Worm (Caenorhabditis elegans) whole organism, late embryonic: ENCODE measurements around the gene str-71.

Experiments
- C08G9.2 ChIP-seq: sonication (generic microtip); optimal IDR thresholded peaks from 2 replicates; lab custom pipeline; 2016; ENCODE audit warnings: mild to moderate bottlenecking, missing genetic modification characterization, moderate library complexity, missing compliant biosample characterization
- F13H6.1 ChIP-seq: sonication (generic microtip); optimal IDR thresholded peaks from 2 replicates; lab custom pipeline; 2016; ENCODE audit warnings: missing genetic modification characterization, missing compliant biosample characterization
- K02D7.2 ChIP-seq: sonication (generic microtip); optimal IDR thresholded peaks from 2 replicates; lab custom pipeline; 2017; ENCODE audit warnings: mild to moderate bottlenecking, missing genetic modification characterization, missing compliant biosample characterization
- K09A11.1 ChIP-seq: sonication (generic microtip); optimal IDR thresholded peaks from 2 replicates; lab custom pipeline; 2017; ENCODE audit warnings: antibody characterized with exemption, mild to moderate bottlenecking, missing genetic modification characterization, missing compliant biosample characterization; ENCODE audit not compliant: insufficient read depth
- T23F11.4 ChIP-seq: fragments of 200-800 bp; sonication (Bioruptor generic); optimal IDR thresholded peaks from 2 replicates; lab custom pipeline; 2018; ENCODE audit warnings: mild to moderate bottlenecking, missing genetic modification characterization, missing compliant biosample characterization
- Y22D7AL.16 ChIP-seq: sonication (generic microtip); optimal IDR thresholded peaks from 2 replicates; lab custom pipeline; 2016; ENCODE audit warnings: missing genetic modification characterization, missing compliant biosample characterization
- ahr-1 ChIP-seq: sonication (generic microtip); optimal IDR thresholded peaks from 2 replicates; lab custom pipeline; 2016; ENCODE audit warnings: missing genetic modification characterization, missing compliant biosample characterization
- ama-1 ChIP-seq: fragments of 150-350 bp; optimal IDR thresholded peaks from 2 replicates; lab custom pipeline; 2014
- ceh-18 ChIP-seq: sonication (generic microtip); optimal IDR thresholded peaks from 2 replicates; lab custom pipeline; 2016; ENCODE audit warnings: missing genetic modification characterization, missing compliant biosample characterization
- ceh-24 ChIP-seq: sonication (generic microtip); optimal IDR thresholded peaks from 2 replicates; lab custom pipeline; 2016; ENCODE audit warnings: mild to moderate bottlenecking, missing genetic modification characterization, missing compliant biosample characterization
- ceh-31 ChIP-seq: sonication (generic microtip); optimal IDR thresholded peaks from 2 replicates; lab custom pipeline; 2016; ENCODE audit warnings: missing genetic modification characterization, missing compliant biosample characterization
- ceh-45 ChIP-seq: fragments of 200-800 bp; sonication (Bioruptor generic); IDR thresholded peaks from 2 replicates; pipeline ENCODE4 v1.3.6; 2022; ENCODE audit warnings: missing genetic modification reagents, missing genetic modification characterization, missing compliant biosample characterization
- ceh-48 ChIP-seq: sonication (generic microtip); optimal IDR thresholded peaks from 2 replicates; lab custom pipeline; 2016; ENCODE audit warnings: missing genetic modification characterization, inconsistent platforms, missing compliant biosample characterization
- elt-2 ChIP-seq: sonication (generic microtip); optimal IDR thresholded peaks from 2 replicates; lab custom pipeline; 2016; ENCODE audit warnings: missing genetic modification reagents, missing genetic modification characterization, missing compliant biosample characterization
- elt-4 ChIP-seq: sonication (generic microtip); optimal IDR thresholded peaks from 2 replicates; lab custom pipeline; 2016; ENCODE audit warnings: missing genetic modification characterization, missing compliant biosample characterization
- eyg-1 ChIP-seq: sonication (generic microtip); optimal IDR thresholded peaks from 2 replicates; lab custom pipeline; 2016; ENCODE audit warnings: missing genotype, missing genetic modification characterization, missing compliant biosample characterization
- fax-1 ChIP-seq: sonication (generic microtip); optimal IDR thresholded peaks from 2 replicates; lab custom pipeline; 2016; ENCODE audit warnings: missing genotype, missing genetic modification characterization, missing compliant biosample characterization
- fkh-10 ChIP-seq: fragments of 150-350 bp; optimal IDR thresholded peaks from 2 replicates; lab custom pipeline; 2014; ENCODE audit warnings: missing biosample characterization, missing genetic modification reagents, missing genetic modification characterization
- fkh-6 ChIP-seq: sonication (generic microtip); optimal IDR thresholded peaks from 2 replicates; lab custom pipeline; 2016; ENCODE audit warnings: missing genetic modification characterization, missing compliant biosample characterization
- hlh-8 ChIP-seq: sonication (generic microtip); optimal IDR thresholded peaks from 2 replicates; lab custom pipeline; 2016; ENCODE audit warnings: missing genotype, missing genetic modification characterization, missing compliant biosample characterization
- lin-11 ChIP-seq: fragments of 200-800 bp; sonication (Bioruptor generic); optimal IDR thresholded peaks from 2 replicates; lab custom pipeline; 2018; ENCODE audit warnings: mild to moderate bottlenecking, missing genetic modification characterization, missing compliant biosample characterization
- nhr-11 ChIP-seq: fragments of 150-350 bp; optimal IDR thresholded peaks from 2 replicates; lab custom pipeline; 2014; ENCODE audit warnings: missing biosample characterization, missing genetic modification characterization
- odd-2 ChIP-seq: sonication (generic microtip); optimal IDR thresholded peaks from 2 replicates; lab custom pipeline; 2017; ENCODE audit warnings: antibody characterized with exemption, mild to moderate bottlenecking, missing genetic modification characterization, missing compliant biosample characterization
- pat-9 ChIP-seq: fragments of 200-800 bp; sonication (Bioruptor generic); optimal IDR thresholded peaks from 2 replicates; lab custom pipeline; 2018; ENCODE audit warnings: mild to moderate bottlenecking, missing genetic modification characterization, moderate library complexity, missing compliant biosample characterization
- pax-1 ChIP-seq: fragments of 150-350 bp; optimal IDR thresholded peaks from 2 replicates; lab custom pipeline; 2014; ENCODE audit warnings: missing biosample characterization, missing genetic modification characterization
- pha-2 ChIP-seq: sonication (generic microtip); optimal IDR thresholded peaks from 2 replicates; lab custom pipeline; 2017; ENCODE audit warnings: mild to moderate bottlenecking, missing genetic modification characterization, missing compliant biosample characterization
- pqm-1 ChIP-seq: sonication (generic microtip); optimal IDR thresholded peaks from 2 replicates; lab custom pipeline; 2016; ENCODE audit warnings: missing genetic modification characterization, missing compliant biosample characterization
- pros-1 ChIP-seq: fragments of 150-350 bp; optimal IDR thresholded peaks from 2 replicates; lab custom pipeline; 2014; ENCODE audit warnings: missing biosample characterization, missing genetic modification reagents, missing genetic modification characterization
- sox-2 ChIP-seq: fragments of 200-800 bp; sonication (Bioruptor generic); IDR thresholded peaks from 2 replicates; pipeline ENCODE4 v1.3.6; 2022; ENCODE audit warnings: missing genetic modification reagents, missing genetic modification characterization, missing compliant biosample characterization
- syd-9 ChIP-seq: sonication (generic microtip); optimal IDR thresholded peaks from 2 replicates; lab custom pipeline; 2016; ENCODE audit warnings: mild to moderate bottlenecking, missing genetic modification characterization, moderate library complexity, missing compliant biosample characterization
- tbx-7 ChIP-seq: sonication (generic microtip); optimal IDR thresholded peaks from 2 replicates; lab custom pipeline; 2016; ENCODE audit warnings: missing genotype, missing genetic modification characterization, missing compliant biosample characterization
- unc-3 ChIP-seq, 2 experiments: fragments of 200-800 bp in 1 of 2; sonication (Bioruptor generic) in 1 of 2; sonication (generic microtip) in 1 of 2; conservative IDR thresholded peaks in 1 of 2; optimal IDR thresholded peaks in 1 of 2; 2 replicates each; pipeline versions ENCODE4 v1.3.6 to Lab custom; 2016 to 2022; ENCODE audit warnings: missing compliant biosample characterization in 2 of 2, missing genetic modification characterization in 2 of 2, missing genetic modification reagents in 1 of 2
- unc-42 ChIP-seq: sonication (generic microtip); optimal IDR thresholded peaks from 2 replicates; lab custom pipeline; 2016; ENCODE audit warnings: missing genotype, missing genetic modification characterization, missing compliant biosample characterization

The str-71 gene

ce11 chrV:15465032-15465727 lies 6.2 kb upstream of the str-71 start, which contains the start of gene pqn-71 (continued):
- TF ChIP-seq K02D7.2 (tag; lab: Kevin White, UChicago) = peak; percentile 78

ce11 chrV:15464402-15464801 lies 5.4 kb upstream of the str-71 start, which contains the start of gene rocf-1:
Gene rocf-1 (minus strand): TSS chrV:15464502.
- TF ChIP-seq ceh-24 (tag; lab: Kevin White, UChicago) = no peak
- TF ChIP-seq, all 69 proteins: peak for 0

ce11 chrV:15454322-15454721 lies 4.7 kb downstream of the str-71 start:
- TF ChIP-seq lin-11 (tag; lab: Kevin White, UChicago) (no peak), Y22D7AL.16 (no peak), K09A11.1 (tag; lab: Kevin White, UChicago) (no peak), nhr-11 (tag; lab: Kevin White, UChicago) (no peak), ceh-31 (tag; lab: Kevin White, UChicago) (no peak), unc-3 (GFP tag; conservative IDR thresholded peaks at IDR 0.05; lab: Robert Waterston, UW) (no peak), unc-3 (tag; optimal IDR thresholded peaks at IDR 0.05; lab: Kevin White, UChicago) (no peak), ceh-18 (tag; lab: Kevin White, UChicago) (no peak), pqm-1 (tag; lab: Kevin White, UChicago) (no peak), sox-2 (GFP tag; lab: Robert Waterston, UW) (no peak), F13H6.1 (tag; lab: Kevin White, UChicago) (no peak), T23F11.4 (GFP tag; lab: Kevin White, UChicago) (no peak), ama-1 (lab: Kevin White, UChicago) (no peak), syd-9 (tag; lab: Kevin White, UChicago) (no peak)

- TF ChIP-seq sox-2 (GFP tag; lab: Robert Waterston, UW) (no peak), fax-1 (tag; lab: Kevin White, UChicago) (no peak), ahr-1 (tag; lab: Kevin White, UChicago) (no peak), fkh-10 (no peak), eyg-1 (tag; lab: Kevin White, UChicago) (no peak), ceh-24 (tag; lab: Kevin White, UChicago) (no peak), F13H6.1 (tag; lab: Kevin White, UChicago) (no peak)
Measured at ce11 chrV:15451421-15451820, 7.6 kb downstream of the str-71 start, which contains the start of gene srw-33. Gene srw-33 (minus strand): TSS chrV:15451521.

ce11 chrV:15448865-15449264 lies 10.1 kb downstream of the str-71 start, which contains the start of gene T26H5.14:
Gene T26H5.14 (plus strand): TSS chrV:15449165.
- TF ChIP-seq hlh-8 (tag; lab: Kevin White, UChicago) = no peak
- TF ChIP-seq pros-1 (tag; lab: Kevin White, UChicago) = no peak
- TF ChIP-seq unc-3 (GFP tag; conservative IDR thresholded peaks at IDR 0.05; lab: Robert Waterston, UW) = no peak
- no peak for TF ChIP-seq unc-3 (tag; optimal IDR thresholded peaks at IDR 0.05; lab: Kevin White, UChicago)
- no peak for TF ChIP-seq Y22D7AL.16
- TF ChIP-seq fkh-6 = no peak
- no peak for TF ChIP-seq C08G9.2 (tag; lab: Kevin White, UChicago)
- TF ChIP-seq odd-2 (tag; lab: Kevin White, UChicago) = no peak
- no peak for TF ChIP-seq tbx-7 (tag; lab: Kevin White, UChicago)
- no peak for TF ChIP-seq pha-2 (tag; lab: Kevin White, UChicago)

- peak; percentile 57 for TF ChIP-seq elt-2 (tag; lab: Kevin White, UChicago)
- TF ChIP-seq T23F11.4 (GFP tag; lab: Kevin White, UChicago) = no peak
Measured at ce11 chrV:15448408-15448807, 10.6 kb downstream of the str-71 start, which contains the start of gene T26H5.4. Gene T26H5.4 (minus strand): TSS chrV:15448701.

ce11 chrV:15445437-15445836 lies 13.6 kb downstream of the str-71 start, which contains the start of gene srh-239:
Gene srh-239 (plus strand): TSS chrV:15445737.
- TF ChIP-seq tbx-7 (tag; lab: Kevin White, UChicago) = no peak
- no peak for TF ChIP-seq ceh-45
- no peak for TF ChIP-seq ceh-31 (tag; lab: Kevin White, UChicago)
- TF ChIP-seq pros-1 (tag; lab: Kevin White, UChicago) = no peak
- no peak for TF ChIP-seq pat-9 (tag; lab: Kevin White, UChicago)
- TF ChIP-seq ceh-48 = no peak
- no peak for TF ChIP-seq unc-42 (tag; lab: Kevin White, UChicago)
- no peak for TF ChIP-seq pha-2 (tag; lab: Kevin White, UChicago)
- TF ChIP-seq pax-1 (tag; lab: Kevin White, UChicago) = no peak
- no peak for TF ChIP-seq elt-2 (tag; lab: Kevin White, UChicago)
- TF ChIP-seq elt-4 (tag; lab: Kevin White, UChicago) = no peak
- TF ChIP-seq Y22D7AL.16 = no peak
- no peak for TF ChIP-seq hlh-8 (tag; lab: Kevin White, UChicago)
